Worm (Caenorhabditis elegans) whole organism, L1 larva: ENCODE results near the gene F01D5.1.
A peak's percentile ranks its signal among the peaks of the same experiment; 100 is the strongest.

Experiments
- C04F5.9 ChIP-seq: sonication (generic microtip); optimal IDR thresholded peaks from 2 replicates; lab custom pipeline; 2016; ENCODE audit warnings: missing genetic modification characterization, missing compliant biosample characterization
- ama-1 ChIP-seq: fragments of 150-350 bp; optimal IDR thresholded peaks from 2 replicates; lab custom pipeline; 2014
- blmp-1 ChIP-seq: fragments of 150-350 bp; optimal IDR thresholded peaks from 2 replicates; lab custom pipeline; 2014; ENCODE audit warnings: missing biosample characterization, missing genetic modification characterization
- ceh-82 ChIP-seq, 3 experiments: fragments of 150-350 bp in 1 of 3; sonication (generic microtip) in 2 of 3; optimal IDR thresholded peaks; 2 replicates each; lab custom pipeline; 2014 to 2017; ENCODE audit warnings: missing biosample characterization in 3 of 3, missing genetic modification characterization in 3 of 3
- ces-1 ChIP-seq: fragments of 150-350 bp; optimal IDR thresholded peaks from 2 replicates; lab custom pipeline; 2014; ENCODE audit warnings: missing biosample characterization, missing genetic modification reagents, missing genetic modification characterization
- dpl-1 ChIP-seq, 3 experiments: fragments of 150-350 bp in 2 of 3; sonication (generic microtip) in 1 of 3; optimal IDR thresholded peaks; 2 replicates each; lab custom pipeline; 2014 to 2017; ENCODE audit warnings: missing biosample characterization in 3 of 3, missing genetic modification characterization in 3 of 3, missing genetic modification reagents in 3 of 3
- efl-1 ChIP-seq, 4 experiments: fragments of 150-350 bp; optimal IDR thresholded peaks in 3 of 4; peaks in 1 of 4; 1 replicate in 1 of 4; 2 replicates in 3 of 4; lab custom pipeline; 2014; ENCODE audit warnings: missing biosample characterization in 2 of 4, missing genetic modification characterization in 2 of 4, missing genetic modification reagents in 2 of 4
- egl-13 ChIP-seq: sonication (generic microtip); optimal IDR thresholded peaks from 2 replicates; lab custom pipeline; 2016; ENCODE audit warnings: missing genotype, missing genetic modification reagents, missing genetic modification characterization, missing compliant biosample characterization
- elt-2 ChIP-seq: sonication (generic microtip); optimal IDR thresholded peaks from 2 replicates; lab custom pipeline; 2016; ENCODE audit warnings: missing genetic modification characterization, mild to moderate bottlenecking, inconsistent platforms, missing compliant biosample characterization, missing genetic modification reagents
- elt-3 ChIP-seq, 6 experiments: fragments of 150-350 bp in 1 of 6; sonication (generic microtip); optimal IDR thresholded peaks; 2 replicates each; lab custom pipeline; 2017 to 2018; ENCODE audit warnings: missing biosample characterization in 6 of 6, missing genetic modification characterization in 6 of 6, inconsistent platforms in 1 of 6
- fkh-8 ChIP-seq: sonication (generic microtip); optimal IDR thresholded peaks from 2 replicates; lab custom pipeline; 2016; ENCODE audit warnings: mild to moderate bottlenecking, missing genetic modification characterization, missing compliant biosample characterization
- hpl-2 ChIP-seq: fragments of 150-350 bp; optimal IDR thresholded peaks from 2 replicates; lab custom pipeline; 2014; ENCODE audit warnings: missing biosample characterization, missing genetic modification reagents, missing genetic modification characterization
- irx-1 ChIP-seq: sonication (generic microtip); optimal IDR thresholded peaks from 2 replicates; lab custom pipeline; 2016; ENCODE audit warnings: missing genetic modification characterization, missing compliant biosample characterization
- lin-14 ChIP-seq: fragments of 200-800 bp; sonication (Bioruptor generic); optimal IDR thresholded peaks from 2 replicates; lab custom pipeline; 2018; ENCODE audit warnings: mild to moderate bottlenecking, missing genetic modification characterization, moderate library complexity, missing compliant biosample characterization
- lin-35 ChIP-seq, 2 experiments: fragments of 150-350 bp; optimal IDR thresholded peaks; 2 replicates each; lab custom pipeline; 2014; ENCODE audit warnings: missing biosample characterization in 2 of 2, missing genetic modification characterization in 2 of 2, missing genetic modification reagents in 2 of 2
- lsy-2 ChIP-seq, 2 experiments: fragments of 150-350 bp; optimal IDR thresholded peaks; 2 replicates each; lab custom pipeline; 2014; ENCODE audit warnings: missing biosample characterization in 2 of 2, missing genetic modification characterization in 2 of 2
- mab-9 ChIP-seq: fragments of 200-800 bp; sonication (Bioruptor generic); IDR thresholded peaks from 2 replicates; pipeline ENCODE4 v1.3.6; 2022; ENCODE audit warnings: missing genetic modification reagents, missing genetic modification characterization, missing compliant biosample characterization
- mdl-1 ChIP-seq, 2 experiments: fragments of 150-350 bp; optimal IDR thresholded peaks; 2 replicates each; lab custom pipeline; 2014 to 2017; ENCODE audit warnings: missing biosample characterization in 2 of 2, missing genetic modification characterization in 2 of 2, inconsistent platforms in 1 of 2
- mep-1 ChIP-seq: fragments of 150-350 bp; optimal IDR thresholded peaks from 2 replicates; lab custom pipeline; 2014; ENCODE audit warnings: missing biosample characterization, missing genetic modification characterization
- nhr-19 ChIP-seq: fragments of 200-800 bp; sonication (Bioruptor generic); conservative IDR thresholded peaks from 2 replicates; pipeline ENCODE4 v1.3.6; 2022; ENCODE audit warnings: missing genetic modification characterization, missing compliant biosample characterization
- nhr-20 ChIP-seq: sonication (generic microtip); optimal IDR thresholded peaks from 2 replicates; lab custom pipeline; 2016; ENCODE audit warnings: mild to moderate bottlenecking, missing genetic modification characterization, missing compliant biosample characterization
- nhr-47 ChIP-seq: sonication (generic microtip); optimal IDR thresholded peaks from 2 replicates; lab custom pipeline; 2016; ENCODE audit warnings: mild to moderate bottlenecking, missing genetic modification characterization, moderate library complexity, missing compliant biosample characterization
- nhr-71 ChIP-seq: sonication (generic microtip); optimal IDR thresholded peaks from 2 replicates; lab custom pipeline; 2016; ENCODE audit warnings: mild to moderate bottlenecking, missing genetic modification characterization, moderate library complexity, missing compliant biosample characterization
- nhr-77 ChIP-seq: fragments of 150-350 bp; optimal IDR thresholded peaks from 2 replicates; lab custom pipeline; 2014; ENCODE audit warnings: missing biosample characterization, missing genetic modification characterization
- nhr-85 ChIP-seq: sonication (generic microtip); peaks from one replicate; lab custom pipeline; 2016; ENCODE audit warnings: missing genetic modification characterization, inconsistent platforms, missing compliant biosample characterization
- nhr-90 ChIP-seq: sonication (generic microtip); optimal IDR thresholded peaks from 2 replicates; lab custom pipeline; 2016; ENCODE audit warnings: mild to moderate bottlenecking, missing genetic modification characterization, missing compliant biosample characterization; ENCODE audit not compliant: poor library complexity
- snpc-4 ChIP-seq: fragments of 150-350 bp; optimal IDR thresholded peaks from 2 replicates; lab custom pipeline; 2014; ENCODE audit warnings: missing biosample characterization, missing genetic modification characterization
- snu-23 ChIP-seq: sonication (generic microtip); optimal IDR thresholded peaks from 2 replicates; lab custom pipeline; 2016; ENCODE audit warnings: missing genetic modification characterization, missing compliant biosample characterization
- swsn-7 ChIP-seq: sonication (generic microtip); optimal IDR thresholded peaks from 2 replicates; lab custom pipeline; 2016; ENCODE audit warnings: missing genetic modification characterization, missing compliant biosample characterization
- tbx-2 ChIP-seq: sonication (generic microtip); optimal IDR thresholded peaks from 2 replicates; lab custom pipeline; 2016; ENCODE audit warnings: missing genetic modification characterization, missing compliant biosample characterization
- tlp-1 ChIP-seq: fragments of 150-350 bp; optimal IDR thresholded peaks from 2 replicates; lab custom pipeline; 2014; ENCODE audit warnings: missing biosample characterization, missing genetic modification characterization
- unc-130 ChIP-seq: fragments of 150-350 bp; optimal IDR thresholded peaks from 2 replicates; lab custom pipeline; 2017; ENCODE audit warnings: missing biosample characterization, missing genetic modification characterization, inconsistent platforms
- unc-98 ChIP-seq: fragments of 200-800 bp; sonication (Bioruptor generic); IDR thresholded peaks from 2 replicates; pipeline ENCODE4 v1.3.6; 2022; ENCODE audit warnings: missing genetic modification characterization, missing compliant biosample characterization
- xbp-1 ChIP-seq: sonication (generic microtip); optimal IDR thresholded peaks from 2 replicates; lab custom pipeline; 2016; ENCODE audit warnings: missing genetic modification characterization, missing compliant biosample characterization
- zag-1 ChIP-seq: fragments of 150-350 bp; optimal IDR thresholded peaks from 2 replicates; lab custom pipeline; 2014; ENCODE audit warnings: missing biosample characterization, missing genetic modification characterization
- zip-4 ChIP-seq: fragments of 200-800 bp; sonication (Bioruptor generic); optimal IDR thresholded peaks from 2 replicates; lab custom pipeline; 2018; ENCODE audit warnings: mild to moderate bottlenecking, missing genetic modification characterization, moderate library complexity, missing compliant biosample characterization
- ztf-11 ChIP-seq, 2 experiments: sonication (generic microtip); optimal IDR thresholded peaks; 2 replicates each; lab custom pipeline; 2016 to 2017; ENCODE audit warnings: missing genetic modification characterization in 2 of 2, missing biosample characterization in 1 of 2, missing compliant biosample characterization in 1 of 2
- ztf-4 ChIP-seq: fragments of 150-350 bp; optimal IDR thresholded peaks from 2 replicates; lab custom pipeline; 2014; ENCODE audit warnings: missing biosample characterization, missing genetic modification characterization

The F01D5.1 gene

ce11 chrII:13958359-13958758 lies 39.0 kb downstream of the F01D5.1 start (continued):
- TF ChIP-seq ces-1 (GFP tag; lab: Kevin White, UChicago): no peak

ce11 chrII:13957437-13957836 lies 39.9 kb downstream of the F01D5.1 start, which contains the start of gene zip-3:
Gene zip-3 (minus strand): TSS chrII:13957457.
- TF ChIP-seq elt-2 (tag; lab: Kevin White, UChicago) (peak; percentile 56), hpl-2 (GFP tag; lab: Kevin White, UChicago) (no peak)
- TF ChIP-seq, all 84 proteins: peak for 1

ce11 chrII:13956529-13956928 lies 40.9 kb downstream of the F01D5.1 start:
- TF ChIP-seq efl-1 (optimal IDR thresholded peaks at IDR 0.05; lab: Kevin White, UChicago): no peak
- TF ChIP-seq efl-1 (GFP tag; optimal IDR thresholded peaks at IDR 0.05 in 1 of 2; lab: Kevin White, UChicago): peak in 1 of 2 experiments; percentile 67
- peak; percentile 89 for TF ChIP-seq elt-2 (tag; lab: Kevin White, UChicago)
- no peak for TF ChIP-seq unc-130 (tag; lab: Kevin White, UChicago)
- no peak for TF ChIP-seq ceh-82 (tag; optimal IDR thresholded peaks at IDR 0.05; lab: Kevin White, UChicago)
- no peak for TF ChIP-seq nhr-47 (tag; lab: Kevin White, UChicago)
- no peak for TF ChIP-seq tlp-1 (tag; lab: Kevin White, UChicago)
- no peak for TF ChIP-seq C04F5.9 (tag; lab: Kevin White, UChicago)
- TF ChIP-seq egl-13 (tag; lab: Kevin White, UChicago): no peak
- peak in 1 of 2 experiments; percentile 25 for TF ChIP-seq lsy-2 (tag; optimal IDR thresholded peaks at IDR 0.05; lab: Kevin White, UChicago)
- TF ChIP-seq lin-14 (GFP tag; lab: Kevin White, UChicago): no peak
- TF ChIP-seq zag-1 (tag; lab: Kevin White, UChicago): no peak
- no peak for TF ChIP-seq fkh-8
- no peak for TF ChIP-seq unc-98
- no peak for TF ChIP-seq snpc-4 (tag; lab: Kevin White, UChicago)
- TF ChIP-seq nhr-77 (tag; lab: Kevin White, UChicago): peak; percentile 4
- TF ChIP-seq nhr-85 (tag; lab: Kevin White, UChicago): no peak
- TF ChIP-seq swsn-7 (tag; lab: Kevin White, UChicago): no peak
- TF ChIP-seq snu-23: no peak
- TF ChIP-seq mab-9 (GFP tag; lab: Robert Waterston, UW): no peak
- TF ChIP-seq nhr-20 (tag; lab: Kevin White, UChicago): peak; percentile 20
- TF ChIP-seq lin-35 (GFP tag; optimal IDR thresholded peaks at IDR 0.05; lab: Kevin White, UChicago): peak in 1 of 2 experiments; percentile 38
- no peak for TF ChIP-seq ztf-11 (tag; optimal IDR thresholded peaks at IDR 0.05; lab: Kevin White, UChicago)

ce11 chrII:13954979-13955378 lies 42.4 kb downstream of the F01D5.1 start:
- TF ChIP-seq irx-1 (tag; lab: Kevin White, UChicago) (no peak), zip-4 (no peak), lsy-2 (tag; optimal IDR thresholded peaks at IDR 0.05; lab: Kevin White, UChicago) (peak in 1 of 2 experiments; percentile 56), elt-3 (tag; optimal IDR thresholded peaks at IDR 0.05; lab: Kevin White, UChicago) (peak in 1 of 6 experiments; percentile 12), lin-14 (GFP tag; lab: Kevin White, UChicago) (peak; percentile 44), ztf-4 (tag; lab: Kevin White, UChicago) (no peak), nhr-20 (tag; lab: Kevin White, UChicago) (peak; percentile 34), blmp-1 (tag; lab: Kevin White, UChicago) (peak; percentile 72)

- peak in 1 of 3 experiments; percentile 28 for TF ChIP-seq dpl-1 (GFP tag; optimal IDR thresholded peaks at IDR 0.05; lab: Kevin White, UChicago)
- 0 out of 2 replicates have a peak, but pooled peaks have one; percentile 6 for TF ChIP-seq nhr-19
- TF ChIP-seq nhr-90 (tag; lab: Kevin White, UChicago): peak; percentile 45
- peak; percentile 64 for TF ChIP-seq mep-1 (tag; lab: Kevin White, UChicago)
- peak; percentile 16 to 38 for TF ChIP-seq lsy-2 (tag; optimal IDR thresholded peaks at IDR 0.05; lab: Kevin White, UChicago)
- TF ChIP-seq egl-13 (tag; lab: Kevin White, UChicago): no peak
- no peak for TF ChIP-seq ama-1 (lab: Kevin White, UChicago)
- peak; percentile 61 for TF ChIP-seq nhr-20 (tag; lab: Kevin White, UChicago)
- peak; percentile 1 for TF ChIP-seq tbx-2
- TF ChIP-seq xbp-1 (tag; lab: Kevin White, UChicago): no peak
- no peak for TF ChIP-seq C04F5.9 (tag; lab: Kevin White, UChicago)
- peak in 1 of 2 experiments; percentile 5 for TF ChIP-seq mdl-1 (tag; optimal IDR thresholded peaks at IDR 0.05; lab: Kevin White, UChicago)
- peak in 1 of 2 experiments; percentile 44 for TF ChIP-seq lin-35 (GFP tag; optimal IDR thresholded peaks at IDR 0.05; lab: Kevin White, UChicago)
- TF ChIP-seq elt-2 (tag; lab: Kevin White, UChicago): peak; percentile 86
- peak in 1 of 6 experiments; percentile 39 for TF ChIP-seq elt-3 (tag; optimal IDR thresholded peaks at IDR 0.05; lab: Kevin White, UChicago)
- TF ChIP-seq nhr-85 (tag; lab: Kevin White, UChicago): peak; percentile 25
- TF ChIP-seq snu-23: peak; percentile 38
- no peak for TF ChIP-seq unc-130 (tag; lab: Kevin White, UChicago)
- peak; percentile 3 for TF ChIP-seq blmp-1 (tag; lab: Kevin White, UChicago)
- peak; percentile 25 to 28 for TF ChIP-seq efl-1 (optimal IDR thresholded peaks at IDR 0.05; lab: Kevin White, UChicago)
- peak in 1 of 2 experiments; percentile 74 for TF ChIP-seq efl-1 (GFP tag; optimal IDR thresholded peaks at IDR 0.05 in 1 of 2; lab: Kevin White, UChicago)
- peak; percentile 83 for TF ChIP-seq lin-14 (GFP tag; lab: Kevin White, UChicago)
- TF ChIP-seq nhr-71 (tag; lab: Kevin White, UChicago): peak; percentile 53
- TF ChIP-seq, all 84 proteins: peak for 17
These were observed 43.3 kb downstream of the F01D5.1 start for ce11 chrII:13954077-13954476.
